Worm (Caenorhabditis elegans) whole organism, L4 larva: ENCODE results near the gene C53C11.4.
"Not testable (repeated sequence)": the region's sequence is repeated elsewhere in the genome, so short reads cannot be mapped to it uniquely, and the experiment has no call there.

Source experiments
- D1046.2 ChIP-seq: fragments of 200-800 bp; sonication (Bioruptor generic); IDR thresholded peaks from 2 replicates; pipeline ENCODE4 v1.3.6; 2022; ENCODE audit warnings: missing genetic modification characterization, missing compliant biosample characterization
- F10B5.3 ChIP-seq: sonication (generic microtip); optimal IDR thresholded peaks from 2 replicates; lab custom pipeline; 2016; ENCODE audit warnings: mild to moderate bottlenecking, missing genetic modification characterization, missing compliant biosample characterization
- F37D6.2 ChIP-seq: sonication (generic microtip); optimal IDR thresholded peaks from 2 replicates; lab custom pipeline; 2016; ENCODE audit warnings: mild to moderate bottlenecking, missing genetic modification characterization, missing compliant biosample characterization
- F49E8.2 ChIP-seq: sonication (generic microtip); optimal IDR thresholded peaks from 2 replicates; lab custom pipeline; 2016; ENCODE audit warnings: missing compliant biosample characterization, mild to moderate bottlenecking, missing genetic modification characterization, borderline replicate concordance
- Y5F2A.4 ChIP-seq: fragments of 200-800 bp; sonication (Bioruptor generic); optimal IDR thresholded peaks from 2 replicates; lab custom pipeline; 2018; ENCODE audit warnings: mild to moderate bottlenecking, missing genetic modification characterization, missing compliant biosample characterization
- aha-1 ChIP-seq: fragments of 150-350 bp; peaks from one replicate; lab custom pipeline; 2014; ENCODE audit warnings: missing biosample characterization, missing genetic modification characterization
- aly-2 ChIP-seq: sonication (generic microtip); optimal IDR thresholded peaks from 2 replicates; lab custom pipeline; 2018; ENCODE audit warnings: missing biosample characterization, missing genetic modification characterization
- ceh-28 ChIP-seq: fragments of 150-350 bp; optimal IDR thresholded peaks from 2 replicates; lab custom pipeline; 2014; ENCODE audit warnings: missing biosample characterization, missing genetic modification reagents, missing genetic modification characterization
- ceh-62 ChIP-seq: sonication (generic microtip); optimal IDR thresholded peaks from 2 replicates; lab custom pipeline; 2017; ENCODE audit warnings: missing biosample characterization, missing genetic modification characterization
- ctbp-1 ChIP-seq: fragments of 200-800 bp; sonication (Bioruptor generic); IDR thresholded peaks from 2 replicates; pipeline ENCODE4 v1.3.6; 2022; ENCODE audit warnings: missing genetic modification reagents, missing genetic modification characterization, missing compliant biosample characterization
- daf-12 ChIP-seq: fragments of 150-350 bp; optimal IDR thresholded peaks from 2 replicates; lab custom pipeline; 2014; ENCODE audit warnings: missing biosample characterization, missing genetic modification reagents, missing genetic modification characterization
- daf-8 ChIP-seq: fragments of 200-800 bp; sonication (Bioruptor generic); IDR thresholded peaks from 2 replicates; pipeline ENCODE4 v1.3.6; 2022; ENCODE audit warnings: missing genetic modification characterization, missing compliant biosample characterization
- dmd-6 ChIP-seq: fragments of 200-800 bp; sonication (Bioruptor generic); IDR thresholded peaks from 2 replicates; pipeline ENCODE4 v1.3.6; 2022; ENCODE audit warnings: missing genetic modification reagents, missing genetic modification characterization, missing compliant biosample characterization
- dmd-8 ChIP-seq: fragments of 200-800 bp; sonication (Bioruptor generic); IDR thresholded peaks from 2 replicates; pipeline ENCODE4 v1.3.6; 2022; ENCODE audit warnings: missing genetic modification characterization, missing compliant biosample characterization
- egl-27 ChIP-seq: sonication (generic microtip); optimal IDR thresholded peaks from 3 replicates; lab custom pipeline; 2017; ENCODE audit warnings: missing biosample characterization, missing genetic modification reagents, missing genetic modification characterization
- fkh-10 ChIP-seq: fragments of 150-350 bp; optimal IDR thresholded peaks from 2 replicates; lab custom pipeline; 2014; ENCODE audit warnings: missing biosample characterization, missing genetic modification reagents, missing genetic modification characterization
- gei-8 ChIP-seq: fragments of 200-800 bp; sonication (Bioruptor generic); optimal IDR thresholded peaks from 2 replicates; lab custom pipeline; 2018; ENCODE audit warnings: mild to moderate bottlenecking, missing genetic modification characterization, missing compliant biosample characterization
- hlh-30 ChIP-seq: sonication (generic microtip); optimal IDR thresholded peaks from 2 replicates; lab custom pipeline; 2017; ENCODE audit warnings: antibody characterized with exemption, mild to moderate bottlenecking, missing genetic modification characterization, missing compliant biosample characterization; ENCODE audit not compliant: insufficient read depth
- hmg-1.1 ChIP-seq: fragments of 200-800 bp; sonication (Bioruptor generic); IDR thresholded peaks from 2 replicates; pipeline ENCODE4 v1.3.6; 2022; ENCODE audit warnings: missing genetic modification reagents, missing genetic modification characterization, missing compliant biosample characterization
- jun-1 ChIP-seq: fragments of 150-350 bp; optimal IDR thresholded peaks from 2 replicates; lab custom pipeline; 2014; ENCODE audit warnings: missing biosample characterization, missing genetic modification reagents, missing genetic modification characterization
- lim-7 ChIP-seq: fragments of 200-800 bp; sonication (Bioruptor generic); IDR thresholded peaks from 2 replicates; pipeline ENCODE4 v1.3.6; 2022; ENCODE audit warnings: missing genetic modification characterization, missing compliant biosample characterization
- lin-13 ChIP-seq: fragments of 150-350 bp; optimal IDR thresholded peaks from 2 replicates; lab custom pipeline; 2014; ENCODE audit warnings: missing biosample characterization, missing genetic modification reagents, missing genetic modification characterization
- lin-15B ChIP-seq: fragments of 150-350 bp; sonication (generic microtip); optimal IDR thresholded peaks from 3 replicates; lab custom pipeline; 2014; ENCODE audit warnings: missing biosample characterization, missing genetic modification characterization
- lin-39 ChIP-seq: fragments of 150-350 bp; optimal IDR thresholded peaks from 2 replicates; lab custom pipeline; 2014; ENCODE audit warnings: missing biosample characterization, missing genetic modification reagents, missing genetic modification characterization
- madf-9 ChIP-seq: fragments of 200-800 bp; sonication (Bioruptor generic); conservative IDR thresholded peaks from 2 replicates; pipeline ENCODE4 v1.3.6; 2022; ENCODE audit warnings: missing genetic modification reagents, missing genetic modification characterization, missing compliant biosample characterization
- mep-1 ChIP-seq: fragments of 150-350 bp; sonication (generic microtip); optimal IDR thresholded peaks from 3 replicates; lab custom pipeline; 2014; ENCODE audit warnings: missing biosample characterization, missing genetic modification characterization
- nhr-102 ChIP-seq: sonication (generic microtip); optimal IDR thresholded peaks from 2 replicates; lab custom pipeline; 2016; ENCODE audit warnings: mild to moderate bottlenecking, missing genetic modification characterization, moderate library complexity, missing compliant biosample characterization
- nhr-11 ChIP-seq: fragments of 150-350 bp; optimal IDR thresholded peaks from 2 replicates; lab custom pipeline; 2014; ENCODE audit warnings: missing biosample characterization, missing genetic modification characterization
- nhr-25 ChIP-seq: sonication (generic microtip); optimal IDR thresholded peaks from 2 replicates; lab custom pipeline; 2017; ENCODE audit warnings: missing genetic modification characterization, mild to moderate bottlenecking, missing compliant biosample characterization, antibody characterized with exemption, moderate library complexity, borderline replicate concordance; ENCODE audit not compliant: insufficient read depth
- nhr-28 ChIP-seq: fragments of 150-350 bp; optimal IDR thresholded peaks from 2 replicates; lab custom pipeline; 2014; ENCODE audit warnings: missing biosample characterization, missing genetic modification characterization
- nhr-41 ChIP-seq: fragments of 200-800 bp; sonication (Bioruptor generic); IDR thresholded peaks from 2 replicates; pipeline ENCODE4 v1.3.6; 2022; ENCODE audit warnings: missing genetic modification reagents, missing genetic modification characterization, missing compliant biosample characterization
- pha-4 ChIP-seq, 2 experiments: fragments of 150-350 bp in 1 of 2; fragments of 200-800 bp in 1 of 2; sonication (Bioruptor generic) in 1 of 2; IDR thresholded peaks in 1 of 2; optimal IDR thresholded peaks in 1 of 2; 2 replicates each; pipeline versions ENCODE4 v1.3.6 to Lab custom; 2014 to 2022; ENCODE audit warnings: missing genetic modification characterization in 2 of 2, missing genetic modification reagents in 2 of 2, missing biosample characterization in 1 of 2, missing compliant biosample characterization in 1 of 2
- rbr-2 ChIP-seq: sonication (generic microtip); optimal IDR thresholded peaks from 2 replicates; lab custom pipeline; 2016; ENCODE audit warnings: missing genotype, missing genetic modification characterization, missing compliant biosample characterization
- saeg-2 ChIP-seq: fragments of 200-800 bp; sonication (Bioruptor generic); IDR thresholded peaks from 2 replicates; pipeline ENCODE4 v1.3.6; 2022; ENCODE audit warnings: missing genetic modification reagents, missing genetic modification characterization, missing compliant biosample characterization
- set-16 ChIP-seq: fragments of 200-800 bp; sonication (Bioruptor generic); IDR thresholded peaks from 2 replicates; pipeline ENCODE4 v1.3.6; 2022; ENCODE audit warnings: missing genetic modification reagents, missing genetic modification characterization, missing compliant biosample characterization
- skn-1 ChIP-seq: fragments of 150-350 bp; optimal IDR thresholded peaks from 2 replicates; lab custom pipeline; 2014; ENCODE audit warnings: missing biosample characterization, missing genetic modification characterization
- snpc-1.2 ChIP-seq: fragments of 200-800 bp; sonication (Bioruptor generic); IDR thresholded peaks from 2 replicates; pipeline ENCODE4 v1.3.6; 2022; ENCODE audit warnings: missing genetic modification reagents, missing genetic modification characterization, missing compliant biosample characterization
- snpc-4 ChIP-seq: fragments of 150-350 bp; optimal IDR thresholded peaks from 2 replicates; lab custom pipeline; 2014; ENCODE audit warnings: missing biosample characterization, missing genetic modification characterization
- spr-1 ChIP-seq: sonication (generic microtip); optimal IDR thresholded peaks from 2 replicates; lab custom pipeline; 2016; ENCODE audit warnings: mild to moderate bottlenecking, missing genetic modification characterization, missing compliant biosample characterization
- tra-1 ChIP-seq: fragments of 200-800 bp; sonication (Bioruptor generic); IDR thresholded peaks from 2 replicates; pipeline ENCODE4 v1.3.6; 2022; ENCODE audit warnings: missing genetic modification reagents, missing genetic modification characterization, missing compliant biosample characterization
- unc-62 ChIP-seq, 3 experiments: fragments of 150-350 bp in 1 of 3; sonication (generic microtip); optimal IDR thresholded peaks in 2 of 3; peaks in 1 of 3; 1 replicate in 1 of 3; 2 replicates in 2 of 3; lab custom pipeline; 2014 to 2017; ENCODE audit warnings: missing biosample characterization in 3 of 3, missing genetic modification characterization in 3 of 3, missing genetic modification reagents in 3 of 3, missing genotype in 1 of 3
- vab-7 ChIP-seq: fragments of 200-800 bp; sonication (Bioruptor generic); IDR thresholded peaks from 2 replicates; pipeline ENCODE4 v1.3.6; 2022; ENCODE audit warnings: missing genetic modification reagents, missing genetic modification characterization, missing compliant biosample characterization
- zag-1 ChIP-seq: fragments of 150-350 bp; optimal IDR thresholded peaks from 2 replicates; lab custom pipeline; 2014; ENCODE audit warnings: missing biosample characterization, missing genetic modification characterization
- zfp-3 ChIP-seq: fragments of 200-800 bp; sonication (Bioruptor generic); conservative IDR thresholded peaks from 2 replicates; pipeline ENCODE4 v1.3.6; 2022; ENCODE audit warnings: missing genetic modification reagents, missing genetic modification characterization, missing compliant biosample characterization
- ztf-11 ChIP-seq: fragments of 150-350 bp; optimal IDR thresholded peaks from 2 replicates; lab custom pipeline; 2014; ENCODE audit warnings: missing biosample characterization, missing genetic modification characterization

C53C11.4 gene

DNA sequence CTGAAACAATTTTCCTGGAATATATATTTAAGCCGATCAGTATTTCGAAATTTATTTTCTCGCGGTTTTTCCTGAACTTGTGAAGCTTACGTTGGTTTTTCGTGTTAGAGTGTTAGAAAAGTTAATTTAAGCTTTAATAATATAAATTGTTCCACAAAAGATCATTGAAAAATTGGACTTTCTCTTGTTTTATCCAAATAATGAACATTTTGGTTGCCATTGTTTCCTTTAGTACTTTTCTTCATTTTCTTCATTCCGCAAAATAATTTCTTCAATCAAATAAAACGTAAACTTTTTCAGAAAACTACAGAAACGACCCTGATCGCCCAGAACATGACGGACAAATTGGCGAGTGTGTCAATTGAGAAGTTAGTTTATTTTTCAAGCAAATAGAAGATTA, 8.3 kb upstream of the C53C11.4 start, which contains the start of gene fbxa-120:
Gene fbxa-120 (plus strand): TSS at position 301 of the 400 bp plus-strand sequence.
- TF ChIP-seq snpc-4 (tag; lab: Kevin White, UChicago) (no peak), nhr-11 (tag; lab: Kevin White, UChicago) (no peak), ztf-11 (tag; lab: Kevin White, UChicago) (no peak), F49E8.2 (tag; lab: Kevin White, UChicago) (no peak), daf-8 (no peak), nhr-41 (GFP tag; lab: Robert Waterston, UW) (no peak), nhr-28 (no peak), hlh-30 (tag; lab: Kevin White, UChicago) (no peak), vab-7 (GFP tag; lab: Robert Waterston, UW) (no peak), gei-8 (GFP tag; lab: Kevin White, UChicago) (no peak), daf-12 (tag; lab: Kevin White, UChicago) (no peak), ctbp-1 (GFP tag; lab: Robert Waterston, UW) (no peak)

DNA sequence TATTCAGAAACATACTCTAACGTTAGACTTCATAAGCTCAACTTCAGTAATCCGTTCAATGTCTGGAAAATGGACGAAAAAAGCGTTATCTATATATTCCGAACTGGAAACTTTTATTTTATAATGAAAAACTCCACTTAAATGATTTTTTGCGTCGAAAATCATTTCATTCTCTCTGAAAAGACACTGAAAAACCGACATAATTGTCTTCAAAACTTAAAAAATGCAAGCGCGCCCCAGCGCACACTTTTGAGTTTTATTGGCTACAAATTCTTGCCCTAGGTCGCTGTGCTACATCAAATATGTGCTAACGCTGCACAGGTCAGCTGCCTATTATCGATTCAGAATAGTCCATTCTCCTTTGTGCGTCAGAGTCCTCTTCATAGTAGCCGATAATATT, 5.8 kb upstream of the C53C11.4 start, which contains the start of gene C33E10.1:
Gene C33E10.1 (plus strand): TSS at position 301 of the 400 bp plus-strand sequence.
- TF ChIP-seq saeg-2; mep-1 (tag; lab: Kevin White, UChicago); F10B5.3 (tag; lab: Kevin White, UChicago): not testable (repeated sequence)

DNA sequence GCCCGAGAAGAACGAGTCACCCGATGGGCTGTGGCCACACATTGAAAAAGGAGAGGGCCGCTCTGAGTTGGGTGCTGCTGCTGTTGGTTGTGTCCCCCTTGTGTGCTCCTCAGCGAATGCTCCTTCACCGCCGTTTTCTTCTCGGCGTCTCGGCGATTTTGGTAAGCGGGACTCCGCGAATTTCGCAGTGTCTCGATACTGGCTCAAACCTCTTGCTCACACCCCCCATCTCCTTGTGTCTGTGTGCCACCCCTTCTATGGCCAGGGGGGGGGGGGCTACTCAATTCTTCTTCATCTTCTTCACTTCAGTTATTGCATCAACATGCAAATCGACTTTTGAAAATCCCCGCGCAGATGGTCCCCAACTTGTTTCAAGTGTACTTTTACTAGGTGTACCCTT, 4.2 kb downstream of the C53C11.4 start:
- TF ChIP-seq vab-7 (GFP tag; lab: Robert Waterston, UW) (no peak), snpc-4 (tag; lab: Kevin White, UChicago) (no peak), dmd-6 (GFP tag; lab: Robert Waterston, UW) (no peak), lin-39 (tag; lab: Kevin White, UChicago) (no peak), nhr-25 (tag; lab: Kevin White, UChicago) (no peak), D1046.2 (GFP tag; lab: Robert Waterston, UW) (0 out of 2 replicates have a peak, but pooled peaks have one; percentile 46), lin-15B (tag; lab: Kevin White, UChicago) (no peak), skn-1 (tag; lab: Kevin White, UChicago) (no peak), hlh-30 (tag; lab: Kevin White, UChicago) (peak; percentile 32), tra-1 (GFP tag; lab: Robert Waterston, UW) (0 out of 2 replicates have a peak, but pooled peaks have one; percentile 15), pha-4 (GFP tag; IDR thresholded peaks at IDR 0.05; lab: Robert Waterston, UW) (no peak), pha-4 (tag; optimal IDR thresholded peaks at IDR 0.05; lab: Kevin White, UChicago) (no peak), ceh-28 (no peak), madf-9 (no peak), ceh-62 (tag; lab: Kevin White, UChicago) (no peak), dmd-8 (0 out of 2 replicates have a peak, but pooled peaks have one; percentile 20), nhr-28 (no peak), fkh-10 (GFP tag; lab: Kevin White, UChicago) (no peak), ctbp-1 (GFP tag; lab: Robert Waterston, UW) (peak; percentile 71), lin-13 (GFP tag; lab: Kevin White, UChicago) (no peak), zag-1 (no peak), hmg-1.1 (GFP tag; lab: Robert Waterston, UW) (peak; percentile 80), mep-1 (tag; lab: Kevin White, UChicago) (peak; percentile 16), nhr-11 (tag; lab: Kevin White, UChicago) (peak; percentile 8), spr-1 (tag; lab: Kevin White, UChicago) (no peak), rbr-2 (tag; lab: Kevin White, UChicago) (peak; percentile 55), aha-1 (peak; percentile 92), aly-2 (no peak), nhr-41 (GFP tag; lab: Robert Waterston, UW) (no peak), nhr-102 (tag; lab: Kevin White, UChicago) (no peak), F37D6.2 (tag; lab: Kevin White, UChicago) (peak; percentile 36), unc-62 (GFP tag; optimal IDR thresholded peaks at IDR 0.05 in 1 of 2; lab: Kevin White, UChicago) (peak in 1 of 2 experiments; percentile 60), unc-62 (tag; optimal IDR thresholded peaks at IDR 0.05; lab: Kevin White, UChicago) (no peak), egl-27 (tag; lab: Kevin White, UChicago) (no peak), set-16 (peak; percentile 90), zfp-3 (no peak), snpc-1.2 (GFP tag; lab: Robert Waterston, UW) (no peak), jun-1 (no peak), lim-7 (GFP tag; lab: Robert Waterston, UW) (0 out of 2 replicates have a peak, but pooled peaks have one; percentile 22), Y5F2A.4 (GFP tag; lab: Kevin White, UChicago) (peak; percentile 1)
